Fruit fly (Drosophila melanogaster) whole organism, embryonic: ENCODE results near the gene CG13623.

Experiments
- B-H2 ChIP-seq: fragments of 200-800 bp; sonication (Bioruptor generic); optimal IDR thresholded peaks from 2 replicates; lab custom pipeline; 2018; ENCODE audit warnings: missing biosample characterization, mild to moderate bottlenecking, missing genetic modification characterization
- CG10366 ChIP-seq: fragments of 200-800 bp; sonication (Bioruptor generic); IDR thresholded peaks from 2 replicates; pipeline ENCODE4 v1.3.6; 2022; ENCODE audit warnings: missing biosample characterization, missing genetic modification characterization
- CG2116 ChIP-seq: fragments of 200-800 bp; sonication (Bioruptor generic); optimal IDR thresholded peaks from 3 replicates; lab custom pipeline; 2018; ENCODE audit warnings: missing biosample characterization, mild to moderate bottlenecking, missing genetic modification characterization
- CG5245 ChIP-seq: fragments of 200-800 bp; sonication (Bioruptor generic); optimal IDR thresholded peaks from 3 replicates; lab custom pipeline; 2016; ENCODE audit warnings: missing biosample characterization, missing genetic modification characterization
- CG7839 ChIP-seq: fragments of 200-800 bp; sonication (Bioruptor generic); optimal IDR thresholded peaks from 3 replicates; lab custom pipeline; 2018; ENCODE audit warnings: missing biosample characterization, mild to moderate bottlenecking, missing genetic modification characterization, moderate library complexity
- Kr ChIP-seq: fragments of 200-800 bp; sonication (Bioruptor generic); optimal IDR thresholded peaks from 2 replicates; lab custom pipeline; 2017; ENCODE audit warnings: missing biosample characterization, mild to moderate bottlenecking, missing genetic modification characterization
- Vsx1 ChIP-seq: fragments of 200-800 bp; sonication (Bioruptor generic); optimal IDR thresholded peaks from 2 replicates; lab custom pipeline; 2017; ENCODE audit warnings: missing biosample characterization, mild to moderate bottlenecking, missing genetic modification characterization, missing genetic modification reagents
- emc ChIP-seq: fragments of 200-800 bp; sonication (Bioruptor generic); optimal IDR thresholded peaks from 2 replicates; lab custom pipeline; 2016; ENCODE audit warnings: missing biosample characterization, missing genetic modification characterization
- shn ChIP-seq: fragments of 200-800 bp; sonication (Bioruptor generic); optimal IDR thresholded peaks from 3 replicates; lab custom pipeline; 2016; ENCODE audit warnings: missing biosample characterization, missing genetic modification characterization

DNA sequence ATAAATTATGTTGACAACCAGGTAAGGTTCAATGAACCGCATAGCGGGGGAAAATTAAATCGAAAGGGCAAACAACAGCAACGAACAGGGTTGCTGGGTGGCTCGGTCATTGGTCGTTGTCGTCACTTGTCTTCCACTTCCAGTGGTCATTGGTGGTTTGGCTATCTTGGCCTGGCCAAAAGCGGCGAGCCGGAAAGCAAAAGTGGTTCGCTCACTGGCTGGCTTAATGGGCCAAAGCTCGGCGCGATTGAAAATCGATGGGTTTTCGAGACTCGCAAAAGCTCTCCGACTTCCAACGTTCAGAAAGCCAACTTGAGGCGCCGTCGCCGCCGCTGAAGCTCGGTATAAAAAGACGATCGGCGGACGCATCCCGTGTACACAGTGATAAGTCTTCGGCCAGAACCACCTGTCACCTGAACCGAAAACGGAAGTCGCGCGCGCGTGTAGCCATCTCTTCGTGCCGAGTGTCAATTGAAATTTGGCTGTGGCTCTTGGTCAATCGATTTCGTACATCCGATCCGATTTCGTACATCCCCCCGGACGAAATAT, 5.9 kb downstream of the CG13623 start, which contains the start of gene Jhbp12:
- TF ChIP-seq emc (GFP tag; lab: Kevin White, UChicago) (no peak), Vsx1 (GFP tag; lab: Kevin White, UChicago) (no peak), shn (GFP tag; lab: Kevin White, UChicago) (no peak), CG2116 (GFP tag; lab: Kevin White, UChicago) (no peak), Kr (no peak), CG7839 (tag; lab: Kevin White, UChicago) (no peak), CG10366 (GFP tag; lab: Robert Waterston, UW) (no peak), B-H2 (GFP tag; lab: Kevin White, UChicago) (no peak), CG5245 (GFP tag; lab: Kevin White, UChicago) (no peak)
